Worm (Caenorhabditis elegans) whole organism, early embryonic: ENCODE data around the gene tag-124.

Experiments used
- B0310.2 ChIP-seq: sonication (generic microtip); optimal IDR thresholded peaks from 2 replicates; lab custom pipeline; 2016; ENCODE audit warnings: mild to moderate bottlenecking, missing genetic modification characterization, missing compliant biosample characterization
- F13C5.2 ChIP-seq: sonication (generic microtip); optimal IDR thresholded peaks from 2 replicates; lab custom pipeline; 2017; ENCODE audit warnings: mild to moderate bottlenecking, missing genetic modification characterization, inconsistent platforms, missing compliant biosample characterization
- aly-1 ChIP-seq: sonication (generic microtip); optimal IDR thresholded peaks from 2 replicates; lab custom pipeline; 2016; ENCODE audit warnings: missing genetic modification characterization, missing compliant biosample characterization
- ama-1 ChIP-seq: fragments of 150-350 bp; optimal IDR thresholded peaks from 2 replicates; lab custom pipeline; 2014
- ceh-13 ChIP-seq: fragments of 200-800 bp; sonication (Bioruptor generic); optimal IDR thresholded peaks from 2 replicates; lab custom pipeline; 2018; ENCODE audit warnings: mild to moderate bottlenecking, missing genetic modification characterization, missing compliant biosample characterization
- ceh-36 ChIP-seq: sonication (generic microtip); optimal IDR thresholded peaks from 2 replicates; lab custom pipeline; 2016; ENCODE audit warnings: missing genetic modification characterization, inconsistent platforms, missing compliant biosample characterization
- ets-7 ChIP-seq: sonication (generic microtip); optimal IDR thresholded peaks from 2 replicates; lab custom pipeline; 2016; ENCODE audit warnings: missing genotype, missing genetic modification characterization, missing compliant biosample characterization
- flt-1 ChIP-seq: fragments of 200-800 bp; sonication (Bioruptor generic); IDR thresholded peaks from 2 replicates; pipeline ENCODE4 v1.3.6; 2022; ENCODE audit warnings: missing genetic modification characterization, missing compliant biosample characterization
- hmbx-1 ChIP-seq: sonication (generic microtip); optimal IDR thresholded peaks from 2 replicates; lab custom pipeline; 2016; ENCODE audit warnings: mild to moderate bottlenecking, missing genetic modification characterization, missing compliant biosample characterization
- hmg-4 ChIP-seq: fragments of 200-800 bp; sonication (Bioruptor generic); optimal IDR thresholded peaks from 2 replicates; lab custom pipeline; 2018; ENCODE audit warnings: mild to moderate bottlenecking, missing genetic modification characterization, missing compliant biosample characterization
- hnd-1 ChIP-seq: sonication (generic microtip); optimal IDR thresholded peaks from 2 replicates; lab custom pipeline; 2016; ENCODE audit warnings: missing genetic modification characterization, missing compliant biosample characterization
- pes-1 ChIP-seq: fragments of 200-800 bp; sonication (Bioruptor generic); IDR thresholded peaks from 2 replicates; pipeline ENCODE4 v1.3.6; 2022; ENCODE audit warnings: missing genetic modification reagents, missing genetic modification characterization, missing compliant biosample characterization
- scrt-1 ChIP-seq: fragments of 200-800 bp; sonication (Bioruptor generic); IDR thresholded peaks from 2 replicates; pipeline ENCODE4 v1.3.6; 2022; ENCODE audit warnings: missing genetic modification characterization, missing compliant biosample characterization
- sea-1 ChIP-seq: fragments of 200-800 bp; sonication (Bioruptor generic); conservative IDR thresholded peaks from 2 replicates; pipeline ENCODE4 v1.3.6; 2022; ENCODE audit warnings: missing genetic modification characterization, missing compliant biosample characterization
- tbx-11 ChIP-seq: fragments of 200-800 bp; sonication (Bioruptor generic); IDR thresholded peaks from 2 replicates; pipeline ENCODE4 v1.3.6; 2022; ENCODE audit warnings: missing genetic modification characterization, missing compliant biosample characterization
- tbx-37 ChIP-seq: fragments of 200-800 bp; sonication (Bioruptor generic); conservative IDR thresholded peaks from 2 replicates; pipeline ENCODE4 v1.3.6; 2022; ENCODE audit warnings: missing genetic modification reagents, missing genetic modification characterization, missing compliant biosample characterization
- tra-4 ChIP-seq: sonication (generic microtip); optimal IDR thresholded peaks from 2 replicates; lab custom pipeline; 2017; ENCODE audit warnings: missing genetic modification characterization, missing compliant biosample characterization

The tag-124 gene

DNA sequence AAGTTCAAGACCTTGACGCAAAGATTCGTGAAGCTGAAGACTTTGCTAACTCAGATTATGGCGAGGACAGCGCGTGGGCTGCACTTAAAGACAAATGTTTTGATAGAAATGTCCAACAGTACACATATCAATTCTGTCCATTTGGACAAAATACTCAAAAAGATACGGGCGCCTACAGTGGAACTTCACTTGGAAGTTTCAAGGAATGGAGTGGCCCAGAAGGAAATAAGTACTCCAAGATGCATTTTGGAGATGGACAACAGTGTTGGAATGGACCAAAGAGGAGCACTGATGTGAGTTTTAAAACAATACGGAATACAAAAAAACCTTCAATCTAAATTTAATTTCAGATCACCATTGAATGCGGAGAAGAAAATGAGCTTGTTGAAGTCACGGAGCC, 34.8 kb downstream of the tag-124 start:
- no peak for TF ChIP-seq flt-1 (GFP tag; lab: Robert Waterston, UW)
- no peak for TF ChIP-seq ceh-13
- TF ChIP-seq B0310.2 (tag; lab: Kevin White, UChicago): no peak
- no peak for TF ChIP-seq hmbx-1 (tag; lab: Kevin White, UChicago)
- TF ChIP-seq tbx-11 (GFP tag; lab: Robert Waterston, UW): no peak
- TF ChIP-seq tra-4 (tag; lab: Kevin White, UChicago): no peak
- TF ChIP-seq hmg-4 (GFP tag; lab: Kevin White, UChicago): no peak
- no peak for TF ChIP-seq ceh-36
- TF ChIP-seq tbx-37 (GFP tag; lab: Robert Waterston, UW): no peak
- no peak for TF ChIP-seq ets-7 (tag; lab: Kevin White, UChicago)
- no peak for TF ChIP-seq F13C5.2 (tag; lab: Kevin White, UChicago)
- no peak for TF ChIP-seq pes-1 (GFP tag; lab: Robert Waterston, UW)
- no peak for TF ChIP-seq hnd-1 (tag; lab: Kevin White, UChicago)
- TF ChIP-seq sea-1: no peak
- no peak for TF ChIP-seq aly-1 (tag; lab: Kevin White, UChicago)
- no peak for TF ChIP-seq ama-1 (lab: Kevin White, UChicago)
- TF ChIP-seq scrt-1 (GFP tag; lab: Robert Waterston, UW): no peak

DNA sequence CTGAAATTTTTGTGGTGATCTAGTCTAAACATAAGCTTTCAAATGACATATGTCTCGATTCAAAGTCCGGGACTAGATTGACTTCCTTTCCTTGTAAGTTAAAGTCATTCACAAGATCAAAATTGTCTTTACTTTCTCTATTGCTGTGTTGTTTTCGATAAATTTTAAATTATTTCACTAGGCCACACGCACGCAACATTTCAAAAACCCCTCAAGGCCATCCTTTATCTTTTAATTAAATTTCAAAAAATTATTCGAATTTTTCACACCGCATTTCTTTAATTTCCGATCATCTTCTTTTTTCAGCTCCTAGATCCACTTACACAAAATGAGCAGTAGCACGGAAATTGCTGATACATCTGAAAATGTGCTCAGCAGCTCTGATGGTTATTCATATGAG, 45.2 kb downstream of the tag-124 start, which contains the start of gene ZK1307.7:
Gene ZK1307.7 (plus strand): TSS at position 301 of the 400 bp plus-strand sequence.
- TF ChIP-seq ceh-13: no peak
